Fruit fly (Drosophila melanogaster): ENCODE results near the gene Act88F.

The Act88F gene

DNA sequence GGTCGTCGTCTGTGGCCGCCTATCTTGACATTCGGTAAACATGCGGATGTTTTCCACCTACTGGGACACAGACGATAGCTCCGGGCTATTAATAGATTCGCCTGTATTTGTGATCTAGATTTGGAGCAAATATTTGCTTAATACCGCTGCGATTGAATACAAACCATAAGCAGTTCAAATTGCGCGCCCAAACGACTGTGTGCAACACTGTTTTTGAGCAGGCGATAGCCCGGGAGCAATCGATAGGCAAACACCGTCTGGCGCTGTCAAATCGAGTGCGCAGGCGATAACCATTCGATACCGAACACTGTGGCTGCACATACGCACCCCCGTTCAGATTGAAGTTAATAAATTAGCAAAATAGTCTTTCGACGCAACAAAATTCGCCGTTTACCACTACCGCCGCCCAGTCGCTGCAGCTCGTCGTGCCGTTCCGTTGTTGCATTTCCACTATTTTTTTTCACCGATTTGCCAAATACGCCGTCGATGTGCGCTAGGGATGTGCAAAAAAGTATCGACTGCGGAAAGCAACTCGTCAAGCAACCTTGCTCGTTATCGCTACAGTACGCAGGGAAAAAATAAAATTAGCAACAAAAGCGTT, 31.5 kb upstream of the Act88F start, which contains the start of gene Atx2 (continued):
- no peak for TF ChIP-seq CG13123 (GFP tag; optimal IDR thresholded peaks at IDR 0.05)
- TF ChIP-seq Nf-YB (GFP tag; optimal IDR thresholded peaks at IDR 0.05), result peak; percentile 22
- TF ChIP-seq wor (GFP tag; IDR thresholded peaks at IDR 0.05), result no peak
- peak; percentile 13 for TF ChIP-seq CG7987 (GFP tag; optimal IDR thresholded peaks at IDR 0.05)
- TF ChIP-seq Xbp1 (GFP tag; optimal IDR thresholded peaks at IDR 0.05), result peak; percentile 7
- TF ChIP-seq danr (GFP tag; IDR thresholded peaks at IDR 0.05), result no peak
- peak; percentile 75; the same call in 2 of the 3 replicates for TF ChIP-seq ci (GFP tag; IDR thresholded peaks at IDR 0.05)
- no peak for TF ChIP-seq CG4360 (GFP tag; IDR thresholded peaks at IDR 0.05)
- no peak for TF ChIP-seq CG6854 (GFP tag; optimal IDR thresholded peaks at IDR 0.05)
- peak; percentile 13 for TF ChIP-seq wek (GFP tag; optimal IDR thresholded peaks at IDR 0.05)
- no peak for TF ChIP-seq ac (GFP tag; optimal IDR thresholded peaks at IDR 0.05)
- no peak for TF ChIP-seq Optix (GFP tag; IDR thresholded peaks at IDR 0.05)
- TF ChIP-seq z (GFP tag; IDR thresholded peaks at IDR 0.05), result no peak
- peak; percentile 73 for TF ChIP-seq pho (GFP tag; optimal IDR thresholded peaks at IDR 0.05)
- TF ChIP-seq CG3726 (GFP tag; IDR thresholded peaks at IDR 0.05), result 0 out of 3 replicates have a peak, but pooled peaks have one; percentile 10
- TF ChIP-seq ash1 (GFP tag; optimal IDR thresholded peaks at IDR 0.05), result no peak
- no peak for TF ChIP-seq toy (GFP tag; IDR thresholded peaks at IDR 0.05)
- TF ChIP-seq Opbp (GFP tag; IDR thresholded peaks at IDR 0.05; ENCODE audit: partially characterized antibody), result peak; percentile 95
- TF ChIP-seq CG12104 (GFP tag; optimal IDR thresholded peaks at IDR 0.05), result no peak
- TF ChIP-seq Dp (GFP tag; optimal IDR thresholded peaks at IDR 0.05), result peak; percentile 97
- TF ChIP-seq Bteb2 (GFP tag; optimal IDR thresholded peaks at IDR 0.05), result peak; percentile 24
- no peak for TF ChIP-seq fd3F (GFP tag; optimal IDR thresholded peaks at IDR 0.05)
- no peak for TF ChIP-seq CG31224 (GFP tag; IDR thresholded peaks at IDR 0.05)
- peak; percentile 66 for TF ChIP-seq NFAT (GFP tag; IDR thresholded peaks at IDR 0.05)
- peak; percentile 38; the same call in 1 of the 2 replicates for TF ChIP-seq E2f1 (GFP tag; IDR thresholded peaks at IDR 0.05)
- TF ChIP-seq CG13775 (GFP tag; optimal IDR thresholded peaks at IDR 0.05), result peak; percentile 30
- peak; percentile 27 for TF ChIP-seq ems (GFP tag; optimal IDR thresholded peaks at IDR 0.05)
- TF ChIP-seq gro (GFP tag; optimal IDR thresholded peaks at IDR 0.05), result peak; percentile 64
- TF ChIP-seq CG6272 (GFP tag; IDR thresholded peaks at IDR 0.05), result peak; percentile 40
- no peak for TF ChIP-seq CG10321 (GFP tag; IDR thresholded peaks at IDR 0.05)
- TF ChIP-seq gsb-n (tag; optimal IDR thresholded peaks at IDR 0.05), result peak; percentile 30
- TF ChIP-seq Kr (GFP tag; optimal IDR thresholded peaks at IDR 0.05), result no peak
- peak; percentile 43; the same call in 1 of the 2 replicates for TF ChIP-seq HLH3B (GFP tag; IDR thresholded peaks at IDR 0.05)
- peak; percentile 77 for TF ChIP-seq Dbx (GFP tag; IDR thresholded peaks at IDR 0.05)
- peak; percentile 58; the same call in 2 of the 3 replicates for TF ChIP-seq zfh1 (GFP tag; IDR thresholded peaks at IDR 0.05)
- TF ChIP-seq CG2678 (tag; optimal IDR thresholded peaks at IDR 0.05), result no peak
- no peak for TF ChIP-seq sd (tag; optimal IDR thresholded peaks at IDR 0.05)
- TF ChIP-seq CG10565 (GFP tag; optimal IDR thresholded peaks at IDR 0.05), result no peak
- TF ChIP-seq CG15011 (GFP tag; optimal IDR thresholded peaks at IDR 0.05), result no peak
- TF ChIP-seq CG10959 (GFP tag; IDR thresholded peaks at IDR 0.05), result no peak
- peak; percentile 97 for TF ChIP-seq ato (GFP tag; IDR thresholded peaks at IDR 0.05; ENCODE audit: partially characterized antibody)
- no peak for TF ChIP-seq twi (tag; optimal IDR thresholded peaks at IDR 0.05)
- peak; percentile 11 for TF ChIP-seq CG3065 (GFP tag; optimal IDR thresholded peaks at IDR 0.05)
- TF ChIP-seq NfI (GFP tag; optimal IDR thresholded peaks at IDR 0.05), result peak; percentile 46
- peak; percentile 15 for TF ChIP-seq Meics (GFP tag; optimal IDR thresholded peaks at IDR 0.05)
- no peak for TF ChIP-seq CG31365 (tag; optimal IDR thresholded peaks at IDR 0.05)
- TF ChIP-seq wdn (GFP tag; IDR thresholded peaks at IDR 0.05), result peak; percentile 24; the same call in 1 of the 2 replicates
- TF ChIP-seq Poxn (GFP tag; IDR thresholded peaks at IDR 0.05), result no peak
- no peak for TF ChIP-seq pnt (GFP tag; optimal IDR thresholded peaks at IDR 0.05)
- no peak for TF ChIP-seq Fer3 (tag; optimal IDR thresholded peaks at IDR 0.05)
- peak; percentile 17 for TF ChIP-seq CG7839 (tag; optimal IDR thresholded peaks at IDR 0.05)

All from whole organism, embryonic.